Fruit fly (Drosophila melanogaster) S2 (cell line): ENCODE measurements around the gene CG11537.

Experiments
- CG8478 ChIP-seq: fragments of >200 bp; optimal IDR thresholded peaks from 2 replicates; lab custom pipeline; 2018
- CTCF ChIP-seq, 2 experiments: fragments of >200 bp; optimal IDR thresholded peaks; 2 replicates each; lab custom pipeline; 2018

DNA sequence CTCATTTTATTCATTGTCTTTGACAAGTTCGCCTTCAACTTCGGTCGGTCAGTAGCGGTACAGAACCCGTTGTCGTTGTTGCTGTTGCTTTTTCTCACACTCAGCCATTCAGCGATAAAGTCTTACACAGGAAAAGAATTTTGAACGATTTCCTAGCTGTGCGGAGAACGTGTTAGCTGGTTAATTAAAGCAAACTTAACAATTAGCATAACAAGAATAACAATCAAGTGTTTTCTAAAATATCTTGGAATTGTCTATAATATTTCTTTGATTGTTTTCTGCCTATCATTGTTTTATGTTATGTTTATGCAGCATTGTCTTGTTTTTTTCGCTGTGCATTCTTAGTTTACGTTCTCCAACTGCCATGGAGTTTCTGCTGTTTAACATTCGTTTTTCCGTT lies 37.1 kb downstream of the CG11537 start:
- TF ChIP-seq CG8478 (lab: Kevin White, UChicago) (no peak), CTCF (optimal IDR thresholded peaks at IDR 0.05; lab: Kevin White, UChicago) (no peak)
